Fruit fly (Drosophila melanogaster): Measurements from ENCODE around the gene CG31706.

DNA sequence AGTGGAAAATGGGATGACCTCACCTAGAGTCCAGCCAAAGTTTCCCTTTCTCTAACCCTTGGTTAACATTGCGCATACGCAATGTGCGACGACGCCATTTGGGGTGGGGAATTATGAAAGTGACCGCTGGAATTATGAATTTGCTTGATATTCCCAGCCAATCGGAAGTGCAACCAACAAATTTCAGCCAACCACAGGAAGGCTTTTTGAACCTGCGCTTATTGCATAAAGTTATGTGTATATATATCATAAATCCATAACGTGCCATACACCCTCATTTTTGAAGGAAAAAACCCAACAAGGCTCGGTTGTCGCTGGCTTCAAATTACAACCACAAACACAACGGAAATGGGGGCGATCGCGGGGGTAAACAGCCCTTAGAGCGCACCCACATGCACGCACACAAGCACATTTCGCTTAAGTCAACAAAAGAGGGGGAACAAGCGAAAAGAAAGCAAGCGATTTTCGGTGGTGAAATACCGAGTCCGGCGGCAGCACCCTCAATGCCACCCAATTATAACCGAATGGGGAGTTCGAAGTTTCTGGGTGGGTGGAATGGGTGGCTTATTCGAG, 42.3 kb downstream of the CG31706 start:
- TF ChIP-seq CTCF (optimal IDR thresholded peaks at IDR 0.05) (no peak), CG8478 (optimal IDR thresholded peaks at IDR 0.05) (no peak)

All from S2 (cell line).